Worm (Caenorhabditis elegans) whole organism, young adult: ENCODE measurements around the gene mlc-4.

Experiments used
- T07F8.4 ChIP-seq: sonication (generic microtip); optimal IDR thresholded peaks from 2 replicates; lab custom pipeline; 2016; ENCODE audit warnings: mild to moderate bottlenecking, missing genetic modification characterization, moderate library complexity, missing compliant biosample characterization
- Y53F4B.3 ChIP-seq: fragments of 200-800 bp; sonication (Bioruptor generic); IDR thresholded peaks from 2 replicates; pipeline ENCODE4 v1.3.6; 2022; ENCODE audit warnings: missing genetic modification reagents, missing genetic modification characterization, missing compliant biosample characterization
- attf-6 ChIP-seq: fragments of 200-800 bp; sonication (Bioruptor generic); IDR thresholded peaks from 2 replicates; pipeline ENCODE4 v1.3.6; 2022; ENCODE audit warnings: missing genetic modification reagents, missing genetic modification characterization, missing compliant biosample characterization
- chd-7 ChIP-seq: sonication (generic microtip); optimal IDR thresholded peaks from 2 replicates; lab custom pipeline; 2016; ENCODE audit warnings: mild to moderate bottlenecking, missing genetic modification characterization, moderate library complexity, missing compliant biosample characterization
- madf-10 ChIP-seq: sonication (generic microtip); optimal IDR thresholded peaks from 2 replicates; lab custom pipeline; 2016; ENCODE audit warnings: mild to moderate bottlenecking, missing genetic modification characterization, missing compliant biosample characterization
- madf-3 ChIP-seq: fragments of 200-800 bp; sonication (Bioruptor generic); IDR thresholded peaks from 2 replicates; pipeline ENCODE4 v1.3.6; 2022; ENCODE audit warnings: missing genetic modification reagents, missing genetic modification characterization, missing compliant biosample characterization
- nhr-90 ChIP-seq: sonication (generic microtip); optimal IDR thresholded peaks from 2 replicates; lab custom pipeline; 2016; ENCODE audit warnings: missing genotype, mild to moderate bottlenecking, missing genetic modification characterization, missing compliant biosample characterization
- rcor-1 ChIP-seq: fragments of 200-800 bp; sonication (Bioruptor generic); IDR thresholded peaks from 2 replicates; pipeline ENCODE4 v1.3.6; 2022; ENCODE audit warnings: missing genetic modification reagents, missing genetic modification characterization, missing compliant biosample characterization
- unc-62 ChIP-seq: fragments of 150-350 bp; optimal IDR thresholded peaks from 2 replicates; lab custom pipeline; 2014; ENCODE audit warnings: missing biosample characterization, missing genetic modification reagents, missing genetic modification characterization

DNA sequence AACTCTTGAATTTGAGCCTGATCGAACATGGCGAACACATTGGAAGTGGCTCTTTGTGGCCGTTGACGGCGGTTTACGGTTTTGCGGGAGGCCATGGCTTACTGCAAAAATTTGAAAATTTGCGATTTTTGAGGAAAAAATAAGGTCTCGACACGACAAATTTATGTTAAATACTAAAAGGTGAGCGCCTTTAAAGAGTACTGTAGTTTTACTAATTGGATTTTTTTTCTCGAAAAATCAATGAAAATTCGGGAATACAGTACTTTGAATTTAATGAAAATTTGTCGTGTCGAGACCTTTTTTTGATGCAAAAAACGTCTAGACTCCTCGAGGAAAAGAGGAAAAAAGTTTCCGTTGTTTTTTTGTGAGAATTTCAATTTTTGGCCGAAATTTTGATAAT, at the start of gene mlc-4:
- TF ChIP-seq madf-3 (GFP tag; lab: Robert Waterston, UW): no peak
- no peak for TF ChIP-seq T07F8.4 (tag; lab: Kevin White, UChicago)
- TF ChIP-seq attf-6: no peak
- TF ChIP-seq Y53F4B.3 (GFP tag; lab: Robert Waterston, UW): no peak
- TF ChIP-seq rcor-1 (GFP tag; lab: Robert Waterston, UW): no peak
- TF ChIP-seq unc-62: no peak
- TF ChIP-seq chd-7: no peak
- no peak for TF ChIP-seq nhr-90 (tag; lab: Kevin White, UChicago)
- no peak for TF ChIP-seq madf-10 (tag; lab: Kevin White, UChicago)
